Worm (Caenorhabditis elegans) whole organism, early embryonic: ENCODE results near the gene xbx-5.

ENCODE experiments used
- B0310.2 ChIP-seq: sonication (generic microtip); optimal IDR thresholded peaks from 2 replicates; lab custom pipeline; 2016; ENCODE audit warnings: mild to moderate bottlenecking, missing genetic modification characterization, missing compliant biosample characterization
- aly-1 ChIP-seq: sonication (generic microtip); optimal IDR thresholded peaks from 2 replicates; lab custom pipeline; 2016; ENCODE audit warnings: missing genetic modification characterization, missing compliant biosample characterization
- ama-1 ChIP-seq: fragments of 150-350 bp; optimal IDR thresholded peaks from 2 replicates; lab custom pipeline; 2014
- ceh-13 ChIP-seq: fragments of 200-800 bp; sonication (Bioruptor generic); optimal IDR thresholded peaks from 2 replicates; lab custom pipeline; 2018; ENCODE audit warnings: mild to moderate bottlenecking, missing genetic modification characterization, missing compliant biosample characterization
- ceh-36 ChIP-seq: sonication (generic microtip); optimal IDR thresholded peaks from 2 replicates; lab custom pipeline; 2016; ENCODE audit warnings: missing genetic modification characterization, inconsistent platforms, missing compliant biosample characterization
- ets-7 ChIP-seq: sonication (generic microtip); optimal IDR thresholded peaks from 2 replicates; lab custom pipeline; 2016; ENCODE audit warnings: missing genotype, missing genetic modification characterization, missing compliant biosample characterization
- flt-1 ChIP-seq: fragments of 200-800 bp; sonication (Bioruptor generic); IDR thresholded peaks from 2 replicates; pipeline ENCODE4 v1.3.6; 2022; ENCODE audit warnings: missing genetic modification characterization, missing compliant biosample characterization
- hmbx-1 ChIP-seq: sonication (generic microtip); optimal IDR thresholded peaks from 2 replicates; lab custom pipeline; 2016; ENCODE audit warnings: mild to moderate bottlenecking, missing genetic modification characterization, missing compliant biosample characterization
- hmg-4 ChIP-seq: fragments of 200-800 bp; sonication (Bioruptor generic); optimal IDR thresholded peaks from 2 replicates; lab custom pipeline; 2018; ENCODE audit warnings: mild to moderate bottlenecking, missing genetic modification characterization, missing compliant biosample characterization
- hnd-1 ChIP-seq: sonication (generic microtip); optimal IDR thresholded peaks from 2 replicates; lab custom pipeline; 2016; ENCODE audit warnings: missing genetic modification characterization, missing compliant biosample characterization
- tbx-11 ChIP-seq: fragments of 200-800 bp; sonication (Bioruptor generic); IDR thresholded peaks from 2 replicates; pipeline ENCODE4 v1.3.6; 2022; ENCODE audit warnings: missing genetic modification characterization, missing compliant biosample characterization
- tbx-37 ChIP-seq: fragments of 200-800 bp; sonication (Bioruptor generic); conservative IDR thresholded peaks from 2 replicates; pipeline ENCODE4 v1.3.6; 2022; ENCODE audit warnings: missing genetic modification reagents, missing genetic modification characterization, missing compliant biosample characterization
- tra-4 ChIP-seq: sonication (generic microtip); optimal IDR thresholded peaks from 2 replicates; lab custom pipeline; 2017; ENCODE audit warnings: missing genetic modification characterization, missing compliant biosample characterization

DNA sequence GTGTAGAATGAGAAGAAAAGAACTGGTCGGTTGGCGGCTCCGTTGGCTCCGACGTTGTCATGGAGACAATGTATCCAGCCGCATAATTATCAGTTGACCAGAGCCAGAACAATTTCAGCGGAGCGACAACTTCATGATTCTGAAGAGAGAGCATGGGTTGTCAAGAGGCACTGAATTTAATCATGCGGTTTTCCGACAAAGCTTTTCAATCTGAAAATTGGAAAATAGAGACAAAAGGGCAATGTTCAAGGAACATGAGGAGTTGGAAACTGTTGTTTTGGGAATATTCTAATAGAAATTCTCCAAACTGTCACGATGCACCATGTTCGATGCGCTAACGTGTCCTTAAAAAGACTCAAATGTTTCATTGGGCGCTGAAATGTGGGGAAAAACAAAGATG, at the start of gene xbx-5:
- TF ChIP-seq ceh-13 (GFP tag; lab: Kevin White, UChicago) (no peak), ama-1 (no peak), tbx-11 (GFP tag; lab: Robert Waterston, UW) (no peak), flt-1 (no peak), hmg-4 (GFP tag; lab: Kevin White, UChicago) (no peak), ets-7 (tag; lab: Kevin White, UChicago) (no peak), aly-1 (tag; lab: Kevin White, UChicago) (no peak), tra-4 (tag; lab: Kevin White, UChicago) (no peak), B0310.2 (tag; lab: Kevin White, UChicago) (no peak), ceh-36 (tag; lab: Kevin White, UChicago) (no peak), hmbx-1 (tag; lab: Kevin White, UChicago) (no peak), hnd-1 (tag; lab: Kevin White, UChicago) (no peak), tbx-37 (GFP tag; lab: Robert Waterston, UW) (no peak)
